Fruit fly (Drosophila melanogaster) whole organism, pupa: Measurements from ENCODE around the gene CG34008.

Experiments
- CG10348 ChIP-seq: fragments of 200-800 bp; sonication (Bioruptor generic); IDR thresholded peaks from 2 replicates; pipeline ENCODE4 v1.3.6; 2022; ENCODE audit warnings: missing biosample characterization, missing genetic modification characterization
- CG14655 ChIP-seq: fragments of 200-800 bp; sonication (Bioruptor generic); optimal IDR thresholded peaks from 3 replicates; lab custom pipeline; 2017; ENCODE audit warnings: mild to moderate bottlenecking, missing biosample characterization, missing genetic modification reagents, missing genetic modification characterization
- CG15710 ChIP-seq: fragments of 200-800 bp; sonication (Bioruptor generic); optimal IDR thresholded peaks from 2 replicates; lab custom pipeline; 2018; ENCODE audit warnings: missing biosample characterization, mild to moderate bottlenecking, missing genetic modification characterization, moderate library complexity
- CG17806 ChIP-seq: fragments of 200-800 bp; sonication (Bioruptor generic); optimal IDR thresholded peaks from 2 replicates; lab custom pipeline; 2018; ENCODE audit warnings: missing biosample characterization, mild to moderate bottlenecking, missing genetic modification characterization, moderate library complexity
- CG32121 ChIP-seq: fragments of 200-800 bp; sonication (Bioruptor generic); IDR thresholded peaks from 2 replicates; pipeline ENCODE4 v1.3.6; 2022; ENCODE audit warnings: missing biosample characterization, missing genetic modification characterization
- CG34367 ChIP-seq: fragments of 200-800 bp; sonication (Bioruptor generic); optimal IDR thresholded peaks from 2 replicates; lab custom pipeline; 2018; ENCODE audit warnings: missing biosample characterization, mild to moderate bottlenecking, missing genetic modification characterization
- CG4496 ChIP-seq: fragments of 200-800 bp; sonication (Bioruptor generic); IDR thresholded peaks from 3 replicates; pipeline ENCODE4 v1.3.6; 2022; ENCODE audit warnings: missing biosample characterization, missing genetic modification characterization
- Pif1A ChIP-seq: fragments of 200-800 bp; sonication (Bioruptor generic); optimal IDR thresholded peaks from 3 replicates; lab custom pipeline; 2016; ENCODE audit warnings: missing biosample characterization, missing genetic modification characterization
- Pif1B ChIP-seq: fragments of 200-800 bp; sonication (Bioruptor generic); optimal IDR thresholded peaks from 3 replicates; lab custom pipeline; 2016; ENCODE audit warnings: missing biosample characterization, missing genetic modification characterization
- fd96Ca ChIP-seq: fragments of 200-800 bp; sonication (Bioruptor generic); IDR thresholded peaks from 3 replicates; pipeline ENCODE4 v1.3.6; 2022; ENCODE audit warnings: missing biosample characterization, missing genetic modification characterization
- gl ChIP-seq: fragments of 200-800 bp; sonication (Bioruptor generic); optimal IDR thresholded peaks from 2 replicates; lab custom pipeline; 2018; ENCODE audit warnings: missing biosample characterization, mild to moderate bottlenecking, missing genetic modification characterization

dm6 chr3R:20534575-20534974, 46.7 kb downstream of the CG34008 start, which contains the start of the genes MtnE and MtnD:
- peak; percentile 60; the same call in 1 of the 3 replicates for TF ChIP-seq CG4496 (GFP tag; lab: Robert Waterston, UW)
- TF ChIP-seq CG17806 (tag; lab: Kevin White, UChicago): no peak
- TF ChIP-seq gl: no peak
- no peak for TF ChIP-seq CG15710 (tag; lab: Kevin White, UChicago)
- TF ChIP-seq CG32121 (GFP tag; lab: Robert Waterston, UW): no peak
- TF ChIP-seq CG34367 (tag; lab: Kevin White, UChicago): no peak
- no peak for TF ChIP-seq CG14655 (GFP tag; lab: Kevin White, UChicago)
- TF ChIP-seq Pif1B (GFP tag; lab: Kevin White, UChicago): no peak
- TF ChIP-seq fd96Ca: no peak
- TF ChIP-seq Pif1A (GFP tag; lab: Kevin White, UChicago): no peak
- no peak for TF ChIP-seq CG10348 (GFP tag; lab: Robert Waterston, UW)
